Fruit fly (Drosophila melanogaster): ENCODE data around the gene Ugt35B1.

Gene Ugt35B1

dm6 chr3R:11211291-11212061, 41.4 kb upstream of the Ugt35B1 start (continued):
- peak; percentile 27 for TF ChIP-seq CG33557 (GFP tag; optimal IDR thresholded peaks at IDR 0.05)
- TF ChIP-seq ash1 (GFP tag; optimal IDR thresholded peaks at IDR 0.05), result no peak
- peak; percentile 32 for TF ChIP-seq CG30431 (GFP tag; optimal IDR thresholded peaks at IDR 0.05)
- TF ChIP-seq CG17186 (GFP tag; optimal IDR thresholded peaks at IDR 0.05), result no peak
- peak; percentile 53 for TF ChIP-seq CG32767 (GFP tag; IDR thresholded peaks at IDR 0.05)
- TF ChIP-seq Chrac-16 (GFP tag; optimal IDR thresholded peaks at IDR 0.05), result peak; percentile 77
- TF ChIP-seq ranshi (GFP tag; IDR thresholded peaks at IDR 0.05), result peak; percentile 68
- peak; percentile 63 for TF ChIP-seq bowl (GFP tag; IDR thresholded peaks at IDR 0.05)
- TF ChIP-seq her (GFP tag; optimal IDR thresholded peaks at IDR 0.05), result peak; percentile 47
- TF ChIP-seq CG7928 (GFP tag; optimal IDR thresholded peaks at IDR 0.05), result no peak
- no peak for TF ChIP-seq jing (GFP tag; optimal IDR thresholded peaks at IDR 0.05)
- peak; percentile 43 for TF ChIP-seq CG8388 (GFP tag; optimal IDR thresholded peaks at IDR 0.05)
- TF ChIP-seq dan (GFP tag; IDR thresholded peaks at IDR 0.05), result no peak
- no peak; the same call in 1 of the 2 replicates for TF ChIP-seq sens-2 (GFP tag; IDR thresholded peaks at IDR 0.05)
- peak; percentile 80 for TF ChIP-seq gem (tag; optimal IDR thresholded peaks at IDR 0.05)
- 0 out of 2 replicates have a peak, but pooled peaks have one; percentile 31 for TF ChIP-seq bbx (GFP tag; IDR thresholded peaks at IDR 0.05; ENCODE audit: partially characterized antibody)
- no peak; the same call in 1 of the 2 replicates for TF ChIP-seq CG13287 (GFP tag; IDR thresholded peaks at IDR 0.05; ENCODE audit: partially characterized antibody)
- TF ChIP-seq CG12219 (GFP tag; optimal IDR thresholded peaks at IDR 0.05), result peak; percentile 43
- peak; percentile 17; the same call in 1 of the 3 replicates for TF ChIP-seq croc (GFP tag; conservative IDR thresholded peaks at IDR 0.05)
- peak; percentile 67 for TF ChIP-seq Bteb2 (GFP tag; optimal IDR thresholded peaks at IDR 0.05)
- TF ChIP-seq Vsx1 (GFP tag; optimal IDR thresholded peaks at IDR 0.05), result peak; percentile 42
- TF ChIP-seq CG10321 (GFP tag; IDR thresholded peaks at IDR 0.05), result peak; percentile 5; the same call in 1 of the 2 replicates
- TF ChIP-seq Eip74EF (GFP tag; optimal IDR thresholded peaks at IDR 0.05), result peak in 1 of 2 experiments; percentile 8
- peak; percentile 51; the same call in 1 of the 3 replicates for TF ChIP-seq CG7357 (GFP tag; IDR thresholded peaks at IDR 0.05)
- peak; percentile 63 for TF ChIP-seq CG1603 (tag; optimal IDR thresholded peaks at IDR 0.05)
- TF ChIP-seq tll (GFP tag; optimal IDR thresholded peaks at IDR 0.05), result peak in 1 of 2 experiments; percentile 5
- peak; percentile 73 for TF ChIP-seq Max (GFP tag; optimal IDR thresholded peaks at IDR 0.05)
- peak; percentile 5 for TF ChIP-seq BEAF-32 (GFP tag; optimal IDR thresholded peaks at IDR 0.05)
- TF ChIP-seq CG7987 (GFP tag; optimal IDR thresholded peaks at IDR 0.05), result peak; percentile 35
- no peak for TF ChIP-seq z (GFP tag; IDR thresholded peaks at IDR 0.05)
- TF ChIP-seq Dp (GFP tag; optimal IDR thresholded peaks at IDR 0.05), result no peak
- TF ChIP-seq amos (GFP tag; IDR thresholded peaks at IDR 0.05; ENCODE audit: partially characterized antibody), result peak; percentile 23; the same call in 1 of the 2 replicates
- TF ChIP-seq pita (GFP tag; optimal IDR thresholded peaks at IDR 0.05), result no peak
- TF ChIP-seq kni (GFP tag; optimal IDR thresholded peaks at IDR 0.05), result peak; percentile 95
- peak; percentile 43 for TF ChIP-seq CG1832 (GFP tag; optimal IDR thresholded peaks at IDR 0.05)
- TF ChIP-seq ro (GFP tag; IDR thresholded peaks at IDR 0.05), result peak; percentile 53
- peak; percentile 5 for TF ChIP-seq CG18011 (GFP tag; optimal IDR thresholded peaks at IDR 0.05)
- TF ChIP-seq CG12744 (GFP tag; optimal IDR thresholded peaks at IDR 0.05), result peak; percentile 64
- peak; percentile 63 for TF ChIP-seq CG3281 (GFP tag; optimal IDR thresholded peaks at IDR 0.05)
- peak; percentile 57 for TF ChIP-seq fd3F (GFP tag; optimal IDR thresholded peaks at IDR 0.05)
- TF ChIP-seq CG1024 (GFP tag; IDR thresholded peaks at IDR 0.05), result 0 out of 2 replicates have a peak, but pooled peaks have one; percentile 36
- TF ChIP-seq CG11504 (tag; optimal IDR thresholded peaks at IDR 0.05), result peak; percentile 73
- no peak for TF ChIP-seq Gsc (GFP tag; IDR thresholded peaks at IDR 0.05)
- TF ChIP-seq CG2712 (tag; optimal IDR thresholded peaks at IDR 0.05), result peak; percentile 72
- peak in 1 of 2 experiments; percentile 17 for TF ChIP-seq insv (GFP tag; optimal IDR thresholded peaks at IDR 0.05)
- TF ChIP-seq CG3995 (GFP tag; optimal IDR thresholded peaks at IDR 0.05), result peak; percentile 2
- peak; percentile 33 for TF ChIP-seq CG12299 (tag; optimal IDR thresholded peaks at IDR 0.05)
